Fruit fly (Drosophila melanogaster) whole organism, embryonic: ENCODE results near the gene Chpf.
A peak's percentile ranks its signal among the peaks of the same experiment; 100 is the strongest.

Experiments
- CG10147 ChIP-seq: fragments of 200-800 bp; sonication (Bioruptor generic); optimal IDR thresholded peaks from 2 replicates; lab custom pipeline; 2019; ENCODE audit warnings: missing biosample characterization, mild to moderate bottlenecking, missing genetic modification characterization, moderate library complexity
- CG1602 ChIP-seq: fragments of 200-800 bp; sonication (Bioruptor generic); optimal IDR thresholded peaks from 3 replicates; lab custom pipeline; 2016; ENCODE audit warnings: missing biosample characterization, missing genetic modification characterization
- CG1603 ChIP-seq: fragments of 200-800 bp; sonication (Bioruptor generic); optimal IDR thresholded peaks from 2 replicates; lab custom pipeline; 2019; ENCODE audit warnings: missing biosample characterization, mild to moderate bottlenecking, missing genetic modification characterization, moderate library complexity
- CG16815 ChIP-seq: fragments of 200-800 bp; sonication (Bioruptor generic); optimal IDR thresholded peaks from 3 replicates; lab custom pipeline; 2017; ENCODE audit warnings: missing biosample characterization, mild to moderate bottlenecking, missing genetic modification characterization
- CG17361 ChIP-seq: fragments of 200-800 bp; sonication (Bioruptor generic); IDR thresholded peaks from 3 replicates; pipeline ENCODE4 v1.3.6; 2022; ENCODE audit warnings: missing biosample characterization, missing genetic modification characterization
- CG2712 ChIP-seq: fragments of 200-800 bp; optimal IDR thresholded peaks from 3 replicates; lab custom pipeline; 2019; ENCODE audit warnings: missing biosample characterization, mild to moderate bottlenecking, missing genetic modification characterization, moderate library complexity
- CG7556 ChIP-seq: fragments of 200-800 bp; sonication (Bioruptor generic); optimal IDR thresholded peaks from 2 replicates; lab custom pipeline; 2017; ENCODE audit warnings: missing biosample characterization, mild to moderate bottlenecking, missing genetic modification characterization
- CG8359 ChIP-seq: fragments of 200-800 bp; sonication (Bioruptor generic); optimal IDR thresholded peaks from 2 replicates; lab custom pipeline; 2017; ENCODE audit warnings: missing biosample characterization, mild to moderate bottlenecking, missing genetic modification characterization, borderline replicate concordance
- fd102C ChIP-seq: fragments of 200-800 bp; sonication (Bioruptor generic); optimal IDR thresholded peaks from 2 replicates; lab custom pipeline; 2018; ENCODE audit warnings: missing biosample characterization, mild to moderate bottlenecking, missing genetic modification characterization, moderate library complexity
- otp ChIP-seq: fragments of 200-800 bp; sonication (Bioruptor generic); IDR thresholded peaks from 3 replicates; pipeline ENCODE4, ENCODE4 v1.3.6; 2022; ENCODE audit warnings: missing biosample characterization, missing genetic modification characterization
- toy ChIP-seq: fragments of 200-800 bp; sonication (Bioruptor generic); IDR thresholded peaks from 2 replicates; pipeline ENCODE4 v1.3.6; 2022; ENCODE audit warnings: missing biosample characterization, missing genetic modification characterization
- usp ChIP-seq: fragments of >200 bp; optimal IDR thresholded peaks from 2 replicates; lab custom pipeline; 2017; ENCODE audit warnings: missing biosample characterization, missing genetic modification characterization

- TF ChIP-seq CG16815: no peak
- TF ChIP-seq CG10147 (GFP tag; lab: Kevin White, UChicago): no peak
- no peak for TF ChIP-seq CG2712 (tag; lab: Kevin White, UChicago)
- no peak for TF ChIP-seq usp (GFP tag; lab: Kevin White, UChicago)
- TF ChIP-seq CG7556: no peak
- no peak for TF ChIP-seq otp (GFP tag; lab: Robert Waterston, UW)
- TF ChIP-seq fd102C (GFP tag; lab: Kevin White, UChicago): no peak
- TF ChIP-seq CG1603: peak; percentile 32
- no peak for TF ChIP-seq toy (GFP tag; lab: Robert Waterston, UW)
- TF ChIP-seq CG8359 (GFP tag; lab: Kevin White, UChicago): no peak
- TF ChIP-seq CG17361 (GFP tag; lab: Robert Waterston, UW): peak; percentile 41; the same call in 1 of the 3 replicates
- TF ChIP-seq CG1602: no peak
Observed at dm6 chrX:13112238-13112829, at the start of gene Chpf.
